Worm (Caenorhabditis elegans) whole organism, mixed stage, embryonic: ENCODE measurements around the gene C24A3.9.

ENCODE experiments used
- bed-3 ChIP-seq: fragments of 200-800 bp; sonication (Bioruptor generic); optimal IDR thresholded peaks from 3 replicates; lab custom pipeline; 2018; ENCODE audit warnings: mild to moderate bottlenecking, missing genetic modification characterization, moderate library complexity, missing compliant biosample characterization
- blmp-1 ChIP-seq: fragments of 150-350 bp; optimal IDR thresholded peaks from 2 replicates; lab custom pipeline; 2014; ENCODE audit warnings: missing biosample characterization, missing genetic modification characterization
- ceh-39 ChIP-seq: fragments of 150-350 bp; optimal IDR thresholded peaks from 2 replicates; lab custom pipeline; 2014; ENCODE audit warnings: missing biosample characterization, missing genetic modification characterization
- ceh-43 ChIP-seq: fragments of 200-800 bp; sonication (Bioruptor generic); optimal IDR thresholded peaks from 2 replicates; lab custom pipeline; 2018; ENCODE audit warnings: mild to moderate bottlenecking, missing genetic modification characterization, moderate library complexity, missing compliant biosample characterization
- ceh-83 ChIP-seq: fragments of 200-800 bp; sonication (Bioruptor generic); optimal IDR thresholded peaks from 2 replicates; lab custom pipeline; 2018; ENCODE audit warnings: mild to moderate bottlenecking, missing genetic modification characterization, missing compliant biosample characterization
- ces-1 ChIP-seq: fragments of 150-350 bp; optimal IDR thresholded peaks from 2 replicates; lab custom pipeline; 2014; ENCODE audit warnings: missing biosample characterization, missing genetic modification reagents, missing genetic modification characterization
- elt-1 ChIP-seq: sonication (generic microtip); optimal IDR thresholded peaks from 2 replicates; lab custom pipeline; 2017; ENCODE audit warnings: missing genetic modification characterization, mild to moderate bottlenecking, missing compliant biosample characterization, antibody characterized with exemption, moderate library complexity, borderline replicate concordance; ENCODE audit not compliant: insufficient read depth
- elt-3 ChIP-seq: fragments of 150-350 bp; optimal IDR thresholded peaks from 2 replicates; lab custom pipeline; 2014; ENCODE audit warnings: missing biosample characterization, missing genetic modification characterization
- flh-1 ChIP-seq: fragments of 200-800 bp; sonication (Bioruptor generic); optimal IDR thresholded peaks from 2 replicates; lab custom pipeline; 2018; ENCODE audit warnings: mild to moderate bottlenecking, missing genetic modification characterization, moderate library complexity, missing compliant biosample characterization
- ham-2 ChIP-seq: fragments of 200-800 bp; sonication (Bioruptor generic); optimal IDR thresholded peaks from 2 replicates; lab custom pipeline; 2018; ENCODE audit warnings: mild to moderate bottlenecking, missing genetic modification characterization, missing compliant biosample characterization
- hlh-1 ChIP-seq: fragments of 150-350 bp; optimal IDR thresholded peaks from 2 replicates; lab custom pipeline; 2014; ENCODE audit warnings: missing biosample characterization, missing genetic modification reagents, missing genetic modification characterization
- lin-13 ChIP-seq: fragments of 150-350 bp; optimal IDR thresholded peaks from 2 replicates; lab custom pipeline; 2014; ENCODE audit warnings: missing biosample characterization, missing genetic modification characterization
- lin-32 ChIP-seq: fragments of 200-800 bp; sonication (Bioruptor generic); optimal IDR thresholded peaks from 2 replicates; lab custom pipeline; 2018; ENCODE audit warnings: mild to moderate bottlenecking, missing genetic modification characterization, missing compliant biosample characterization
- lsy-2 ChIP-seq: fragments of 150-350 bp; optimal IDR thresholded peaks from 2 replicates; lab custom pipeline; 2014; ENCODE audit warnings: missing biosample characterization, missing genetic modification characterization
- mab-5 ChIP-seq: fragments of 150-350 bp; optimal IDR thresholded peaks from 2 replicates; lab custom pipeline; 2014; ENCODE audit warnings: missing biosample characterization, missing genetic modification characterization
- mep-1 ChIP-seq: fragments of 150-350 bp; optimal IDR thresholded peaks from 2 replicates; lab custom pipeline; 2017; ENCODE audit warnings: missing biosample characterization, missing genetic modification reagents, missing genetic modification characterization, inconsistent platforms
- mls-2 ChIP-seq: sonication (generic microtip); optimal IDR thresholded peaks from 2 replicates; lab custom pipeline; 2016; ENCODE audit warnings: mild to moderate bottlenecking, missing genetic modification characterization, moderate library complexity, missing compliant biosample characterization
- nhr-12 ChIP-seq: fragments of 150-350 bp; optimal IDR thresholded peaks from 2 replicates; lab custom pipeline; 2014; ENCODE audit warnings: missing biosample characterization, missing genetic modification characterization
- nhr-2 ChIP-seq: fragments of 150-350 bp; optimal IDR thresholded peaks from 2 replicates; lab custom pipeline; 2014; ENCODE audit warnings: missing biosample characterization, missing genetic modification characterization
- nhr-237 ChIP-seq: fragments of 150-350 bp; optimal IDR thresholded peaks from 2 replicates; lab custom pipeline; 2014; ENCODE audit warnings: missing biosample characterization, missing genetic modification characterization
- nhr-76 ChIP-seq: sonication (generic microtip); optimal IDR thresholded peaks from 2 replicates; lab custom pipeline; 2017; ENCODE audit warnings: missing biosample characterization, missing genetic modification characterization
- sem-2 ChIP-seq: fragments of 200-800 bp; sonication (Bioruptor generic); optimal IDR thresholded peaks from 2 replicates; lab custom pipeline; 2018; ENCODE audit warnings: mild to moderate bottlenecking, missing genetic modification characterization, missing compliant biosample characterization
- snpc-4 ChIP-seq: fragments of 150-350 bp; optimal IDR thresholded peaks from 2 replicates; lab custom pipeline; 2014; ENCODE audit warnings: missing biosample characterization, missing genetic modification characterization
- tbx-8 ChIP-seq: fragments of 200-800 bp; sonication (Bioruptor generic); optimal IDR thresholded peaks from 2 replicates; lab custom pipeline; 2018; ENCODE audit warnings: mild to moderate bottlenecking, missing genetic modification characterization, moderate library complexity, missing compliant biosample characterization
- unc-39 ChIP-seq: fragments of 150-350 bp; optimal IDR thresholded peaks from 2 replicates; lab custom pipeline; 2014; ENCODE audit warnings: missing biosample characterization, missing genetic modification characterization
- unc-62 ChIP-seq: fragments of 150-350 bp; optimal IDR thresholded peaks from 2 replicates; lab custom pipeline; 2014; ENCODE audit warnings: missing biosample characterization, missing genetic modification reagents, missing genetic modification characterization
- zip-8 ChIP-seq: fragments of 150-350 bp; optimal IDR thresholded peaks from 2 replicates; lab custom pipeline; 2014; ENCODE audit warnings: missing biosample characterization, missing genetic modification characterization

The C24A3.9 gene

ce11 chrX:8963469-8963868, 46.8 kb downstream of the C24A3.9 start:
- TF ChIP-seq ces-1 (GFP tag; lab: Kevin White, UChicago) (no peak), unc-39 (no peak), nhr-237 (tag; lab: Kevin White, UChicago) (no peak), ham-2 (GFP tag; lab: Kevin White, UChicago) (no peak), ceh-83 (GFP tag; lab: Kevin White, UChicago) (no peak), zip-8 (no peak), mab-5 (tag; lab: Kevin White, UChicago) (no peak), lin-13 (tag; lab: Kevin White, UChicago) (no peak), nhr-2 (tag; lab: Kevin White, UChicago) (no peak), unc-62 (GFP tag; lab: Kevin White, UChicago) (no peak), elt-3 (tag; lab: Kevin White, UChicago) (no peak), lin-32 (no peak), mls-2 (tag; lab: Kevin White, UChicago) (no peak), flh-1 (GFP tag; lab: Kevin White, UChicago) (no peak), ceh-43 (GFP tag; lab: Kevin White, UChicago) (no peak), bed-3 (GFP tag; lab: Kevin White, UChicago) (no peak), tbx-8 (GFP tag; lab: Kevin White, UChicago) (no peak), nhr-76 (tag; lab: Kevin White, UChicago) (no peak)

ce11 chrX:8961120-8961834, 49.0 kb downstream of the C24A3.9 start, which contains the start of gene aexr-3:
Gene aexr-3 (minus strand): TSS chrX:8961170.
- TF ChIP-seq sem-2 (GFP tag; lab: Kevin White, UChicago) (no peak), ceh-83 (GFP tag; lab: Kevin White, UChicago) (no peak), elt-1 (tag; lab: Kevin White, UChicago) (no peak), lin-13 (tag; lab: Kevin White, UChicago) (no peak), ces-1 (GFP tag; lab: Kevin White, UChicago) (no peak), ceh-39 (no peak), nhr-237 (tag; lab: Kevin White, UChicago) (no peak), lsy-2 (no peak), nhr-12 (no peak), unc-62 (GFP tag; lab: Kevin White, UChicago) (no peak), elt-3 (tag; lab: Kevin White, UChicago) (no peak), snpc-4 (tag; lab: Kevin White, UChicago) (no peak), bed-3 (GFP tag; lab: Kevin White, UChicago) (no peak), zip-8 (no peak), unc-39 (no peak), flh-1 (GFP tag; lab: Kevin White, UChicago) (no peak), hlh-1 (tag; lab: Kevin White, UChicago) (no peak), mep-1 (no peak), blmp-1 (tag; lab: Kevin White, UChicago) (no peak)
- TF ChIP-seq, all 35 proteins: peak for 0
